Worm (Caenorhabditis elegans): Measurements from ENCODE around the gene Y46E12A.3.
"Not testable (repeated sequence)": the region's sequence is repeated elsewhere in the genome, so short reads cannot be mapped to it uniquely, and the experiment has no call there.

The Y46E12A.3 gene

ce11 chrIII:1718800-1719199 is 35.9 kb downstream of the Y46E12A.3 start (continued):
- TF ChIP-seq lir-1 (GFP tag; conservative IDR thresholded peaks at IDR 0.05) (no peak), F57C9.4 (tag; optimal IDR thresholded peaks at IDR 0.05) (no peak), zim-3 (tag; optimal IDR thresholded peaks at IDR 0.05) (no peak), ztf-6 (GFP tag; IDR thresholded peaks at IDR 0.05) (no peak), ztf-25 (GFP tag; IDR thresholded peaks at IDR 0.05) (no peak), nfya-2 (GFP tag; IDR thresholded peaks at IDR 0.05) (no peak)

DNA sequence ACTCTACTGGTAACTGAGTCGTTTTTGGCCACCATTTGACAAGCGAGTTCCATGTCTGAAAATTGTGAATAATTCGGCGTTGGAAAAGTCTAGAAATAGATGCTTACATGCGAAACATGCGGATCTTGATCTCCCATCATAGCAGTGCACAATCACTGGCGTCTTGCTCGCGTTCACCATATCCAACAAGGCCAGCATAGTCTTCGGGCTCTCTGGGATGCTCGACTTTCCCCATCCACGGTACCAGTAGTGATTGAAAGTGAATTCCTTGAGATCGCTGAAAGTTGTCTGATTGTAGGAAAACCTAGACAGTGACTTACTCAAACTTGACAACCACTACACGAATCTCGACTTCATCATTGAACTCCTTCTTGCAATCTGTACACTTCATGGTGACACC is 37.0 kb downstream of the Y46E12A.3 start:
- TF ChIP-seq hsf-1 (GFP tag; IDR thresholded peaks at IDR 0.05) (no peak), F37B4.10 (GFP tag; IDR thresholded peaks at IDR 0.05) (no peak), ZK185.1 (tag; optimal IDR thresholded peaks at IDR 0.05; ENCODE audit: poor library complexity, severe bottlenecking) (no peak), lin-26 (GFP tag; IDR thresholded peaks at IDR 0.05) (no peak), ztf-25 (GFP tag; IDR thresholded peaks at IDR 0.05) (no peak), madf-3 (GFP tag; IDR thresholded peaks at IDR 0.05) (no peak), B0035.1 (tag; optimal IDR thresholded peaks at IDR 0.05) (no peak), K11D2.4 (GFP tag; IDR thresholded peaks at IDR 0.05) (no peak), ceh-58 (GFP tag; IDR thresholded peaks at IDR 0.05) (no peak), egl-18 (GFP tag; IDR thresholded peaks at IDR 0.05) (no peak), nhr-27 (tag; optimal IDR thresholded peaks at IDR 0.05) (no peak)

DNA sequence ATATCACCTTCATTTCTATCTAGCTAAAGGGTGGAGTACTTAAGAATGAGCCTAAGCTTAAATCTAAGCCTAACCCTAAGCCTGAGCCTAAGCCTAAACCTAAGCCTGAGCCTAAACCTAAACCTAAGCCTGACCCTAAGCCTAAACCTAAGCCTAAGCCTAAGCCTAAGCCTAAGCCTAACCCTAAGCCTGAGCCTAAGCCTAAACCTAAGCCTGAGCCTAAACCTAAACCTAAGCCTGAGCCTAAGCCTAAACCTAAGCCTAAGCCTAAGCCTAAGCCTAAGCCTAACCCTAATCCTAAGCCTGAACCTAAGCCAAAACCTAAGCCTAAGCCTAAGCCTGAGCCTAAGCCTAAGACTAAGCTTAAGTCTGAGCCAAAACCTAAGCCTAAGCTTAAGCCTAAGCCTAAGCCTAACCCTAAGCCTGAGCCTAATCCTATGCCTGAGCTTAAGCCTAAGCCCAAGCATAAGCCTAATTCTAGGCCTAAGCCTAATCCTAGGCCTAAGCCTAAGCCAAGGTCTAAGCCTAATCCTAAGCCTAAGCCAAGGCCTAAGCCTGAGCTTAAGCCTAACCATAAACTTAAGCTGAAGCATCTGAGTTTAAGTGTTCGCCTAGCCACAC is 40.6 kb downstream of the Y46E12A.3 start:
- TF ChIP-seq ztf-26 (tag; optimal IDR thresholded peaks at IDR 0.05), result no peak
- no peak for TF ChIP-seq F49E8.2 (tag; optimal IDR thresholded peaks at IDR 0.05; ENCODE audit: insufficient read depth)
- TF ChIP-seq egl-44 (GFP tag; IDR thresholded peaks at IDR 0.05), result no peak
- TF ChIP-seq ccch-3 (GFP tag; optimal IDR thresholded peaks at IDR 0.05), result no peak
- 0 out of 2 replicates have a peak, but pooled peaks have one; percentile 29 for TF ChIP-seq dox-1 (GFP tag; IDR thresholded peaks at IDR 0.05)
- no peak for TF ChIP-seq tbx-9 (tag; optimal IDR thresholded peaks at IDR 0.05; ENCODE audit: borderline replicate concordance)
- no peak for TF ChIP-seq hrde-1 (tag; optimal IDR thresholded peaks at IDR 0.05; ENCODE audit: borderline replicate concordance)
- TF ChIP-seq hlh-26 (GFP tag; conservative IDR thresholded peaks at IDR 0.05), result no peak
- no peak for TF ChIP-seq akir-1 (GFP tag; optimal IDR thresholded peaks at IDR 0.05)
- TF ChIP-seq ceh-91 (GFP tag; IDR thresholded peaks at IDR 0.05), result no peak
- TF ChIP-seq nhr-120 (GFP tag; IDR thresholded peaks at IDR 0.05), result no peak
- 0 out of 2 replicates have a peak, but pooled peaks have one; percentile 15 for TF ChIP-seq egrh-3 (GFP tag; IDR thresholded peaks at IDR 0.05)
- no peak for TF ChIP-seq Y53F4B.3 (GFP tag; IDR thresholded peaks at IDR 0.05)
- no peak for TF ChIP-seq ztf-25 (GFP tag; IDR thresholded peaks at IDR 0.05)
- TF ChIP-seq ztf-6 (GFP tag; IDR thresholded peaks at IDR 0.05), result no peak

- TF ChIP-seq ztf-25 (GFP tag; IDR thresholded peaks at IDR 0.05), result 0 out of 2 replicates have a peak, but pooled peaks have one; percentile 33
- 0 out of 2 replicates have a peak, but pooled peaks have one; percentile 22 for TF ChIP-seq ceh-91 (GFP tag; IDR thresholded peaks at IDR 0.05)
- TF ChIP-seq aptf-3 (GFP tag; IDR thresholded peaks at IDR 0.05), result peak; percentile 72; the same call in 1 of the 2 replicates
- TF ChIP-seq dox-1 (GFP tag; IDR thresholded peaks at IDR 0.05), result 0 out of 2 replicates have a peak, but pooled peaks have one; percentile 49
- TF ChIP-seq egl-44 (GFP tag; IDR thresholded peaks at IDR 0.05), result peak; percentile 85
- TF ChIP-seq ceh-100 (GFP tag; IDR thresholded peaks at IDR 0.05), result peak; percentile 14; the same call in 1 of the 2 replicates
- TF ChIP-seq ekl-4 (GFP tag; IDR thresholded peaks at IDR 0.05), result 0 out of 2 replicates have a peak, but pooled peaks have one; percentile 44
- 0 out of 2 replicates have a peak, but pooled peaks have one; percentile 13 for TF ChIP-seq F33H1.4 (GFP tag; IDR thresholded peaks at IDR 0.05)
- peak; percentile 68 for TF ChIP-seq nfyb-1 (GFP tag; IDR thresholded peaks at IDR 0.05)
- 0 out of 2 replicates have a peak, but pooled peaks have one; percentile 62 for TF ChIP-seq Y95B8A.8 (GFP tag; IDR thresholded peaks at IDR 0.05)
- TF ChIP-seq mcd-1 (GFP tag; IDR thresholded peaks at IDR 0.05), result peak; percentile 59
- 0 out of 2 replicates have a peak, but pooled peaks have one; percentile 37 for TF ChIP-seq pbrm-1 (GFP tag; IDR thresholded peaks at IDR 0.05)
- TF ChIP-seq D2030.7 (GFP tag; IDR thresholded peaks at IDR 0.05), result peak; percentile 70
- peak; percentile 93 for TF ChIP-seq lin-26 (GFP tag; IDR thresholded peaks at IDR 0.05)
- peak; percentile 56 for TF ChIP-seq madf-6 (GFP tag; IDR thresholded peaks at IDR 0.05)
- TF ChIP-seq rpc-1 (optimal IDR thresholded peaks at IDR 0.05), result not testable (repeated sequence)
- peak; percentile 6 for TF ChIP-seq rpc-1 (tag; optimal IDR thresholded peaks at IDR 0.05)
- 0 out of 2 replicates have a peak, but pooled peaks have one; percentile 3 for TF ChIP-seq bed-1 (GFP tag; IDR thresholded peaks at IDR 0.05)
- 0 out of 2 replicates have a peak, but pooled peaks have one; percentile 72 for TF ChIP-seq madf-3 (GFP tag; IDR thresholded peaks at IDR 0.05)
- peak; percentile 43; the same call in 1 of the 2 replicates for TF ChIP-seq hsf-1 (GFP tag; IDR thresholded peaks at IDR 0.05)
Observed at ce11 chrIII:1707218-1707617, 47.5 kb downstream of the Y46E12A.3 start.
